Worm (Caenorhabditis elegans) whole organism, mixed stage, embryonic: Measurements from ENCODE around the gene cyn-10.

Experiments used
- blmp-1 ChIP-seq: fragments of 150-350 bp; optimal IDR thresholded peaks from 2 replicates; lab custom pipeline; 2014; ENCODE audit warnings: missing biosample characterization, missing genetic modification characterization
- lin-13 ChIP-seq: fragments of 150-350 bp; optimal IDR thresholded peaks from 2 replicates; lab custom pipeline; 2014; ENCODE audit warnings: missing biosample characterization, missing genetic modification characterization
- mab-5 ChIP-seq: fragments of 150-350 bp; optimal IDR thresholded peaks from 2 replicates; lab custom pipeline; 2014; ENCODE audit warnings: missing biosample characterization, missing genetic modification characterization
- unc-39 ChIP-seq: fragments of 150-350 bp; optimal IDR thresholded peaks from 2 replicates; lab custom pipeline; 2014; ENCODE audit warnings: missing biosample characterization, missing genetic modification characterization

- TF ChIP-seq mab-5 = no peak
- no peak for TF ChIP-seq lin-13 (tag; lab: Kevin White, UChicago)
- TF ChIP-seq unc-39 (tag; lab: Kevin White, UChicago) = no peak
- no peak for TF ChIP-seq blmp-1 (tag; lab: Kevin White, UChicago)
Measured at ce11 chrII:6936528-6936927, 23.4 kb upstream of the cyn-10 start.
